Worm (Caenorhabditis elegans) whole organism, L1 larva: Measurements from ENCODE around the gene scly-1.

Experiments used
- C04F5.9 ChIP-seq: sonication (generic microtip); optimal IDR thresholded peaks from 2 replicates; lab custom pipeline; 2016; ENCODE audit warnings: missing genetic modification characterization, missing compliant biosample characterization
- C16A3.4 ChIP-seq: fragments of 150-350 bp; optimal IDR thresholded peaks from 2 replicates; lab custom pipeline; 2014; ENCODE audit warnings: missing biosample characterization, missing genetic modification characterization
- Y116A8C.19 ChIP-seq: sonication (generic microtip); optimal IDR thresholded peaks from 2 replicates; lab custom pipeline; 2016; ENCODE audit warnings: missing compliant biosample characterization, missing genetic modification characterization, borderline replicate concordance
- aha-1 ChIP-seq: fragments of 150-350 bp; optimal IDR thresholded peaks from 2 replicates; lab custom pipeline; 2014; ENCODE audit warnings: missing biosample characterization, missing genetic modification characterization
- aly-2 ChIP-seq: fragments of 150-350 bp; optimal IDR thresholded peaks from 2 replicates; lab custom pipeline; 2014; ENCODE audit warnings: missing biosample characterization, missing genetic modification characterization
- blmp-1 ChIP-seq: fragments of 150-350 bp; optimal IDR thresholded peaks from 2 replicates; lab custom pipeline; 2014; ENCODE audit warnings: missing biosample characterization, missing genetic modification characterization
- ceh-63 ChIP-seq: fragments of 200-800 bp; sonication (Bioruptor generic); optimal IDR thresholded peaks from 2 replicates; lab custom pipeline; 2018; ENCODE audit warnings: mild to moderate bottlenecking, missing genetic modification characterization, missing compliant biosample characterization
- ceh-82 ChIP-seq, 3 experiments: fragments of 150-350 bp in 1 of 3; sonication (generic microtip) in 2 of 3; optimal IDR thresholded peaks; 2 replicates each; lab custom pipeline; 2014 to 2017; ENCODE audit warnings: missing biosample characterization in 3 of 3, missing genetic modification characterization in 3 of 3
- ceh-88 ChIP-seq: fragments of 200-800 bp; sonication (Bioruptor generic); IDR thresholded peaks from 2 replicates; pipeline ENCODE4 v1.3.6; 2022; ENCODE audit warnings: missing genetic modification characterization, missing compliant biosample characterization
- ceh-90 ChIP-seq: sonication (generic microtip); optimal IDR thresholded peaks from 2 replicates; lab custom pipeline; 2016; ENCODE audit warnings: missing genetic modification characterization, missing compliant biosample characterization
- efl-1 ChIP-seq, 4 experiments: fragments of 150-350 bp; optimal IDR thresholded peaks in 3 of 4; peaks in 1 of 4; 1 replicate in 1 of 4; 2 replicates in 3 of 4; lab custom pipeline; 2014; ENCODE audit warnings: missing biosample characterization in 2 of 4, missing genetic modification characterization in 2 of 4, missing genetic modification reagents in 2 of 4
- egl-27 ChIP-seq, 2 experiments: fragments of 150-350 bp in 1 of 2; sonication (generic microtip); optimal IDR thresholded peaks; 3 replicates each; lab custom pipeline; 2017 to 2018; ENCODE audit warnings: missing biosample characterization in 2 of 2, missing genetic modification characterization in 2 of 2, missing genetic modification reagents in 2 of 2
- elt-2 ChIP-seq: sonication (generic microtip); optimal IDR thresholded peaks from 2 replicates; lab custom pipeline; 2016; ENCODE audit warnings: missing genetic modification characterization, mild to moderate bottlenecking, inconsistent platforms, missing compliant biosample characterization, missing genetic modification reagents
- fkh-10 ChIP-seq: sonication (generic microtip); optimal IDR thresholded peaks from 2 replicates; lab custom pipeline; 2017; ENCODE audit warnings: missing biosample characterization, missing genetic modification reagents, missing genetic modification characterization
- fos-1 ChIP-seq: fragments of 150-350 bp; optimal IDR thresholded peaks from 2 replicates; lab custom pipeline; 2014; ENCODE audit warnings: missing biosample characterization, missing genetic modification characterization
- grh-1 ChIP-seq: fragments of 200-800 bp; sonication (Bioruptor generic); IDR thresholded peaks from 2 replicates; pipeline ENCODE4 v1.3.6; 2022; ENCODE audit warnings: missing genetic modification reagents, missing genetic modification characterization, missing compliant biosample characterization
- hlh-17 ChIP-seq: fragments of 200-800 bp; sonication (Bioruptor generic); optimal IDR thresholded peaks from 2 replicates; lab custom pipeline; 2018; ENCODE audit warnings: missing genetic modification characterization, mild to moderate bottlenecking, missing compliant biosample characterization, moderate library complexity, borderline replicate concordance
- hlh-4 ChIP-seq: sonication (generic microtip); optimal IDR thresholded peaks from 2 replicates; lab custom pipeline; 2016; ENCODE audit warnings: mild to moderate bottlenecking, missing genetic modification characterization, missing compliant biosample characterization
- irx-1 ChIP-seq: sonication (generic microtip); optimal IDR thresholded peaks from 2 replicates; lab custom pipeline; 2016; ENCODE audit warnings: missing genetic modification characterization, missing compliant biosample characterization
- jun-1 ChIP-seq: fragments of 150-350 bp; optimal IDR thresholded peaks from 2 replicates; lab custom pipeline; 2014; ENCODE audit warnings: missing biosample characterization, missing genetic modification reagents, missing genetic modification characterization
- lin-14 ChIP-seq: fragments of 200-800 bp; sonication (Bioruptor generic); optimal IDR thresholded peaks from 2 replicates; lab custom pipeline; 2018; ENCODE audit warnings: mild to moderate bottlenecking, missing genetic modification characterization, moderate library complexity, missing compliant biosample characterization
- lin-35 ChIP-seq, 2 experiments: fragments of 150-350 bp; optimal IDR thresholded peaks; 2 replicates each; lab custom pipeline; 2014; ENCODE audit warnings: missing biosample characterization in 2 of 2, missing genetic modification characterization in 2 of 2, missing genetic modification reagents in 2 of 2
- lin-39 ChIP-seq: fragments of 150-350 bp; optimal IDR thresholded peaks from 2 replicates; lab custom pipeline; 2014; ENCODE audit warnings: missing biosample characterization, missing genetic modification reagents, missing genetic modification characterization
- lir-3 ChIP-seq: sonication (generic microtip); optimal IDR thresholded peaks from 2 replicates; lab custom pipeline; 2016; ENCODE audit warnings: mild to moderate bottlenecking, missing genetic modification characterization, moderate library complexity, missing compliant biosample characterization; ENCODE audit not compliant: poor library complexity
- mab-9 ChIP-seq: fragments of 200-800 bp; sonication (Bioruptor generic); IDR thresholded peaks from 2 replicates; pipeline ENCODE4 v1.3.6; 2022; ENCODE audit warnings: missing genetic modification reagents, missing genetic modification characterization, missing compliant biosample characterization
- mdl-1 ChIP-seq, 2 experiments: fragments of 150-350 bp; optimal IDR thresholded peaks; 2 replicates each; lab custom pipeline; 2014 to 2017; ENCODE audit warnings: missing biosample characterization in 2 of 2, missing genetic modification characterization in 2 of 2, inconsistent platforms in 1 of 2
- nhr-20 ChIP-seq: sonication (generic microtip); optimal IDR thresholded peaks from 2 replicates; lab custom pipeline; 2016; ENCODE audit warnings: mild to moderate bottlenecking, missing genetic modification characterization, missing compliant biosample characterization
- nhr-47 ChIP-seq: sonication (generic microtip); optimal IDR thresholded peaks from 2 replicates; lab custom pipeline; 2016; ENCODE audit warnings: mild to moderate bottlenecking, missing genetic modification characterization, moderate library complexity, missing compliant biosample characterization
- nhr-71 ChIP-seq: sonication (generic microtip); optimal IDR thresholded peaks from 2 replicates; lab custom pipeline; 2016; ENCODE audit warnings: mild to moderate bottlenecking, missing genetic modification characterization, moderate library complexity, missing compliant biosample characterization
- nhr-77 ChIP-seq: fragments of 150-350 bp; optimal IDR thresholded peaks from 2 replicates; lab custom pipeline; 2014; ENCODE audit warnings: missing biosample characterization, missing genetic modification characterization
- nhr-85 ChIP-seq: sonication (generic microtip); peaks from one replicate; lab custom pipeline; 2016; ENCODE audit warnings: missing genetic modification characterization, inconsistent platforms, missing compliant biosample characterization
- pax-3 ChIP-seq: fragments of 200-800 bp; sonication (Bioruptor generic); optimal IDR thresholded peaks from 2 replicates; lab custom pipeline; 2018; ENCODE audit warnings: mild to moderate bottlenecking, missing genetic modification characterization, moderate library complexity, missing compliant biosample characterization
- rnt-1 ChIP-seq: sonication (generic microtip); optimal IDR thresholded peaks from 2 replicates; lab custom pipeline; 2016; ENCODE audit warnings: mild to moderate bottlenecking, missing genetic modification characterization, moderate library complexity, missing compliant biosample characterization
- skn-1 ChIP-seq: fragments of 150-350 bp; optimal IDR thresholded peaks from 2 replicates; lab custom pipeline; 2014; ENCODE audit warnings: missing biosample characterization, missing genetic modification characterization
- snpc-4 ChIP-seq: fragments of 150-350 bp; optimal IDR thresholded peaks from 2 replicates; lab custom pipeline; 2014; ENCODE audit warnings: missing biosample characterization, missing genetic modification characterization
- snu-23 ChIP-seq: sonication (generic microtip); optimal IDR thresholded peaks from 2 replicates; lab custom pipeline; 2016; ENCODE audit warnings: missing genetic modification characterization, missing compliant biosample characterization
- sox-4 ChIP-seq: sonication (generic microtip); optimal IDR thresholded peaks from 2 replicates; lab custom pipeline; 2016; ENCODE audit warnings: missing genetic modification characterization, missing compliant biosample characterization
- sptf-1 ChIP-seq: fragments of 150-350 bp; optimal IDR thresholded peaks from 2 replicates; lab custom pipeline; 2014; ENCODE audit warnings: missing biosample characterization, missing genetic modification characterization
- sup-37 ChIP-seq: fragments of 200-800 bp; sonication (Bioruptor generic); optimal IDR thresholded peaks from 2 replicates; lab custom pipeline; 2018; ENCODE audit warnings: mild to moderate bottlenecking, missing genetic modification characterization, missing compliant biosample characterization
- swsn-7 ChIP-seq: sonication (generic microtip); optimal IDR thresholded peaks from 2 replicates; lab custom pipeline; 2016; ENCODE audit warnings: missing genetic modification characterization, missing compliant biosample characterization
- tbx-2 ChIP-seq: sonication (generic microtip); optimal IDR thresholded peaks from 2 replicates; lab custom pipeline; 2016; ENCODE audit warnings: missing genetic modification characterization, missing compliant biosample characterization
- tlp-1 ChIP-seq: fragments of 150-350 bp; optimal IDR thresholded peaks from 2 replicates; lab custom pipeline; 2014; ENCODE audit warnings: missing biosample characterization, missing genetic modification characterization
- unc-130 ChIP-seq: fragments of 150-350 bp; optimal IDR thresholded peaks from 2 replicates; lab custom pipeline; 2017; ENCODE audit warnings: missing biosample characterization, missing genetic modification characterization, inconsistent platforms
- unc-62 ChIP-seq: fragments of 150-350 bp; optimal IDR thresholded peaks from 2 replicates; lab custom pipeline; 2014; ENCODE audit warnings: missing biosample characterization, missing genetic modification reagents, missing genetic modification characterization
- unc-98 ChIP-seq: fragments of 200-800 bp; sonication (Bioruptor generic); IDR thresholded peaks from 2 replicates; pipeline ENCODE4 v1.3.6; 2022; ENCODE audit warnings: missing genetic modification characterization, missing compliant biosample characterization
- xbp-1 ChIP-seq: sonication (generic microtip); optimal IDR thresholded peaks from 2 replicates; lab custom pipeline; 2016; ENCODE audit warnings: missing genetic modification characterization, missing compliant biosample characterization
- zag-1 ChIP-seq: fragments of 150-350 bp; optimal IDR thresholded peaks from 2 replicates; lab custom pipeline; 2014; ENCODE audit warnings: missing biosample characterization, missing genetic modification characterization
- ztf-4 ChIP-seq: fragments of 150-350 bp; optimal IDR thresholded peaks from 2 replicates; lab custom pipeline; 2014; ENCODE audit warnings: missing biosample characterization, missing genetic modification characterization

The scly-1 gene

DNA sequence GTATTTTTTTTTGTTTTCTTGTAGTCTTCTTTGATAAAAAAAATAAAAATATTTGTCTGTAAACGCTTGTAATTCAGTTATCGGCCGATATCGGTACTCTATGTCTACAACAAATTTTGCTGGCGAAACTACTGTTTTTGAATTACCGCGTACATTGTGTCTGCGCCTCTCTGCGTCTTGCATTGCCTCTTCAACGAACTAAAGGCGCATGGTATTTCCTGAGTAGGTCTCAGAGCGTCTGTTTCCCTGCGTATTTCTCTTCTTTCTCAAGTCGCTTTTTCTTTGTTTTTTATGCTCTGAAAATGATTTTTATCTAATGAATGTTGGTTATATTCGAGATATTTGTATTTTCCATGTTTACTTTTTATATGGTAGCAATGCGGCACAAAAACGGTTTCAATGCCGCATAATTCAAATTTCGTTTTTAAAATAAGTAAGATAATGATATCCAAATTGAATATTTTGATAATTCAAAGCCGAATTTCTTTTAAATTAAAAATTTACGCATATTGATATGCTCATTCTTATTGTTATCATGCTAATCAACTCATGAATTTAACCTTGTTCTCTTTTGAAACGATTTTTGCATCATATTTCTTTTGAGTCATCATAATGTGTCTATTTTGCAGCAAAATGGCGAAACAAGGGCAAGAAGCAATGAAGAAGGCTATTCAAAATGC, 30.0 kb downstream of the scly-1 start, which contains the start of gene phb-2 (continued):
- TF ChIP-seq aha-1 = no peak
- no peak for TF ChIP-seq sup-37 (GFP tag; lab: Kevin White, UChicago)
- TF ChIP-seq irx-1 (tag; lab: Kevin White, UChicago) = peak; percentile 49
- TF ChIP-seq ceh-63 = no peak
- peak; percentile 73 for TF ChIP-seq lin-14
- TF ChIP-seq zag-1 (tag; lab: Kevin White, UChicago) = no peak
- no peak for TF ChIP-seq pax-3 (tag; lab: Kevin White, UChicago)
- TF ChIP-seq Y116A8C.19 = no peak
- no peak for TF ChIP-seq unc-98 (GFP tag; lab: Robert Waterston, UW)
- TF ChIP-seq jun-1 (tag; lab: Kevin White, UChicago) = peak; percentile 68
- peak; percentile 79 for TF ChIP-seq nhr-20 (tag; lab: Kevin White, UChicago)
- TF ChIP-seq tbx-2 (tag; lab: Kevin White, UChicago) = peak; percentile 80
- no peak for TF ChIP-seq egl-27 (tag; optimal IDR thresholded peaks at IDR 0.05; lab: Kevin White, UChicago)
- TF ChIP-seq xbp-1 (tag; lab: Kevin White, UChicago) = peak; percentile 74
- peak; percentile 7 for TF ChIP-seq fkh-10 (GFP tag; lab: Kevin White, UChicago)
- TF ChIP-seq ztf-4 (tag; lab: Kevin White, UChicago) = peak; percentile 44
- peak; percentile 87 for TF ChIP-seq snu-23 (GFP tag; lab: Kevin White, UChicago)
- no peak for TF ChIP-seq hlh-17 (GFP tag; lab: Kevin White, UChicago)
- TF ChIP-seq lin-39 (tag; lab: Kevin White, UChicago) = no peak
- peak; percentile 3 for TF ChIP-seq sox-4 (tag; lab: Kevin White, UChicago)
- no peak for TF ChIP-seq elt-2 (tag; lab: Kevin White, UChicago)
- no peak for TF ChIP-seq sptf-1 (tag; lab: Kevin White, UChicago)
- 0 out of 2 replicates have a peak, but pooled peaks have one; percentile 46 for TF ChIP-seq ceh-88
- peak; percentile 92 to 99 for TF ChIP-seq efl-1 (optimal IDR thresholded peaks at IDR 0.05; lab: Kevin White, UChicago)
- peak; percentile 98 to 100 for TF ChIP-seq efl-1 (GFP tag; optimal IDR thresholded peaks at IDR 0.05 in 1 of 2; lab: Kevin White, UChicago)
- TF ChIP-seq aly-2 (tag; lab: Kevin White, UChicago) = peak; percentile 46
- peak; percentile 87 for TF ChIP-seq skn-1 (tag; lab: Kevin White, UChicago)
- TF ChIP-seq nhr-71 (tag; lab: Kevin White, UChicago) = peak; percentile 88
- no peak for TF ChIP-seq unc-62 (GFP tag; lab: Kevin White, UChicago)
- peak; percentile 59 for TF ChIP-seq grh-1 (GFP tag; lab: Robert Waterston, UW)
- TF ChIP-seq nhr-47 (tag; lab: Kevin White, UChicago) = peak; percentile 82
- TF ChIP-seq mab-9 (GFP tag; lab: Robert Waterston, UW) = peak; percentile 11; the same call in 1 of the 2 replicates
- TF ChIP-seq mdl-1 (tag; optimal IDR thresholded peaks at IDR 0.05; lab: Kevin White, UChicago) = peak in 1 of 2 experiments; percentile 78

- peak; percentile 52 for TF ChIP-seq rnt-1 (tag; lab: Kevin White, UChicago)
- TF ChIP-seq hlh-4 (tag; lab: Kevin White, UChicago) = no peak
- TF ChIP-seq lir-3 (tag; lab: Kevin White, UChicago) = peak; percentile 40
- TF ChIP-seq nhr-20 (tag; lab: Kevin White, UChicago) = peak; percentile 45
- TF ChIP-seq fos-1 (tag; lab: Kevin White, UChicago) = peak; percentile 10
- TF ChIP-seq tlp-1 = no peak
- TF ChIP-seq mdl-1 (tag; optimal IDR thresholded peaks at IDR 0.05; lab: Kevin White, UChicago) = peak in 1 of 2 experiments; percentile 49
- TF ChIP-seq snu-23 (GFP tag; lab: Kevin White, UChicago) = peak; percentile 64
- peak; percentile 42 to 83 for TF ChIP-seq lin-35 (GFP tag; optimal IDR thresholded peaks at IDR 0.05; lab: Kevin White, UChicago)
- no peak for TF ChIP-seq egl-27 (tag; optimal IDR thresholded peaks at IDR 0.05; lab: Kevin White, UChicago)
- peak; percentile 24 for TF ChIP-seq tbx-2 (tag; lab: Kevin White, UChicago)
- TF ChIP-seq snpc-4 (tag; lab: Kevin White, UChicago) = no peak
- no peak for TF ChIP-seq blmp-1 (tag; lab: Kevin White, UChicago)
- peak; percentile 78 for TF ChIP-seq C16A3.4 (tag; lab: Kevin White, UChicago)
- TF ChIP-seq unc-130 (tag; lab: Kevin White, UChicago) = peak; percentile 35
- peak; percentile 64 to 74 for TF ChIP-seq efl-1 (optimal IDR thresholded peaks at IDR 0.05; lab: Kevin White, UChicago)
- peak; percentile 62 to 98 for TF ChIP-seq efl-1 (GFP tag; optimal IDR thresholded peaks at IDR 0.05 in 1 of 2; lab: Kevin White, UChicago)
- peak; percentile 31 for TF ChIP-seq irx-1 (tag; lab: Kevin White, UChicago)
- TF ChIP-seq nhr-47 (tag; lab: Kevin White, UChicago) = peak; percentile 60
- no peak for TF ChIP-seq lin-14
- TF ChIP-seq swsn-7 (tag; lab: Kevin White, UChicago) = peak; percentile 58
- TF ChIP-seq ceh-82 (tag; optimal IDR thresholded peaks at IDR 0.05; lab: Kevin White, UChicago) = peak; percentile 4 to 36 (median 20)
- TF ChIP-seq nhr-85 (tag; lab: Kevin White, UChicago) = peak; percentile 80
- TF ChIP-seq ceh-90 (tag; lab: Kevin White, UChicago) = no peak
- TF ChIP-seq C04F5.9 = no peak
- peak; percentile 47 for TF ChIP-seq nhr-77
- TF ChIP-seq nhr-71 (tag; lab: Kevin White, UChicago) = peak; percentile 58
Measured at ce11 chrII:6248503-6248902, 32.4 kb downstream of the scly-1 start.
